Worm (Caenorhabditis elegans): ENCODE data around the gene C32A9.1.

DNA sequence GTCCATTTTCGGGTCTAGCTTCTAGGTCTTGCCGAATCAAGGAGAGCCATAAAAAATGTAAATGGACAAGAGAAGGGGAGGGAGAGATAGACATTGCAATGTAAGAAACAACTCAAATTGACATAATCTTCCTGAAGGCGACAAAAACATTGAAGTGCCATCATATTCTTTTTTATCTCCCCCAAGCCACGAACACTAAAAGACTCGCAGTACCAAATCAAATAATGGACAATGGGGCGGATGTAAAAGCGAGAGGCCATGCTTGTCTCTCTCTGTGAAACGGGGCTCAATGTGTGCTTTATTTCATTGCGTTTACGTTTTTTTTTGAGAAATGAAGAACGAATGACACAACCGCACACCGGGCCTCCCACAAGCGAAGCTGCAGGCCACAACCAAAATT lies 34.1 kb downstream of the C32A9.1 start:
- TF ChIP-seq him-1 (tag; optimal IDR thresholded peaks at IDR 0.05) (no peak), W03F9.2 (tag; optimal IDR thresholded peaks at IDR 0.05) (no peak)
